Fruit fly (Drosophila melanogaster): ENCODE measurements around the gene Pde6.

The Pde6 gene

DNA sequence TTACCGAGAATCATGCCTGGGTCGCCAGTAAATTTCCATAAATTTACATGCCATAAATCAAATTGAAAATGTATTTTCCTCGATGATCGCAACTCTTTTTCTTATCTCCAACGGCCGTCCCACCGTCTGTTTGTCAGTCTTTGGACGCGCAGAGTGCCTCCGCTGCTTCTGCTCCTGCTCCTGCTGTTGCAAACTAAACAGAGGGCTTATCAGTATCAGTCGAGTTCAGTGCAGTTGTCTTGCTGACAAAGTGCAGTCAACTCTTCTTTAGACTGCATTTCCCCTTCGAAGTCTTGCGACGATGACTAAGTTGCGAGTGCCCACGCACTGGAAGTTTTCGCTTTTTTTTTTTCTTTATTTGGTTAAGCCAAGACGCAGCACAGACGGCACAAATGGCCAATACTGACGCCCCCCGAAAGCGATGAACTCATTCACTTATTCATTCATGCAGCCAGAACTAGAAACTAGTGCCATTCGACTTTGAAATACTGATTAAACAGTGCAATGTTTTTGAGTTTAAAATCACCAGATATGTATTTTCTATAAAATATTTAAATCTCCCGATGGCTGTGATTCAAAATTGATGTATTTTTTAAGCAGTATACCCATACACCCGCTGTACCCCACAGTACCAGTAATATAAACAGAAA is 83.9 kb downstream of the Pde6 start:
- TF ChIP-seq Hr96 (GFP tag; optimal IDR thresholded peaks at IDR 0.05) (no peak), cic (GFP tag; optimal IDR thresholded peaks at IDR 0.05) (no peak), Mnt (GFP tag; optimal IDR thresholded peaks at IDR 0.05) (no peak), CG14711 (tag; optimal IDR thresholded peaks at IDR 0.05) (no peak), bab1 (GFP tag; optimal IDR thresholded peaks at IDR 0.05) (no peak), kay (GFP tag; ENCODE audit: borderline replicate concordance) (no peak), pad (GFP tag; optimal IDR thresholded peaks at IDR 0.05) (no peak), ovo (GFP tag; optimal IDR thresholded peaks at IDR 0.05) (no peak), CG7101 (tag; optimal IDR thresholded peaks at IDR 0.05) (no peak), CG5204 (GFP tag; optimal IDR thresholded peaks at IDR 0.05) (no peak), CG7045 (GFP tag; optimal IDR thresholded peaks at IDR 0.05) (no peak), CG12768 (GFP tag; optimal IDR thresholded peaks at IDR 0.05) (no peak), cnc (optimal IDR thresholded peaks at IDR 0.05) (no peak), CG11617 (GFP tag; optimal IDR thresholded peaks at IDR 0.05) (no peak), tj (GFP tag; optimal IDR thresholded peaks at IDR 0.05) (no peak), Crg-1 (GFP tag; optimal IDR thresholded peaks at IDR 0.05) (no peak), toe (GFP tag; optimal IDR thresholded peaks at IDR 0.05) (no peak), Clk (GFP tag; optimal IDR thresholded peaks at IDR 0.05) (no peak)

DNA sequence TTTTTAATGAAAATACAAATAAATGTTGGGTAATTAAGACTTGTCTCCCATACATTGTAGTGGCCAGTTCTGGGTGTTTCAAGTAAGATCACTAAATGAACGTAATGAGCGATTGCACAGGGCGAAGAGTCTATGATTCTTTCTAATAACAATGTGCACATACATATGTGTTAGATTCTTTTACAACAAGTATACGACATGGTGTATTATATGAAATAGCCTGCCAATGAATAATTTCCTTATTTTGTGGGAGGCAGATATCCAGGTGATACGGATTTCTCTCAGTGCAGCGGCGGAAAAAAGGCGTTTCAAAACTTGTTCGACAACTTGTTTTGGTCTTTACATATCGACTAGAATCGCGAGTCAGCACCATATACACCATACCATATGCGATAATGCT is 84.5 kb downstream of the Pde6 start:
- TF ChIP-seq CG11617 (GFP tag; optimal IDR thresholded peaks at IDR 0.05): no peak
- peak; percentile 51 for TF ChIP-seq CG5204 (GFP tag; optimal IDR thresholded peaks at IDR 0.05)
- peak; percentile 31 for TF ChIP-seq tj (GFP tag; optimal IDR thresholded peaks at IDR 0.05)
- no peak for TF ChIP-seq CG14711 (tag; optimal IDR thresholded peaks at IDR 0.05)
- no peak for TF ChIP-seq cic (GFP tag; optimal IDR thresholded peaks at IDR 0.05)
- no peak for TF ChIP-seq kay (GFP tag; ENCODE audit: borderline replicate concordance)
- TF ChIP-seq Crg-1 (GFP tag; optimal IDR thresholded peaks at IDR 0.05): no peak
- TF ChIP-seq ovo (GFP tag; optimal IDR thresholded peaks at IDR 0.05): no peak
- peak; percentile 68 for TF ChIP-seq CG7045 (GFP tag; optimal IDR thresholded peaks at IDR 0.05)
- TF ChIP-seq CG7101 (tag; optimal IDR thresholded peaks at IDR 0.05): peak; percentile 14
- TF ChIP-seq toe (GFP tag; optimal IDR thresholded peaks at IDR 0.05): no peak
- TF ChIP-seq Clk (GFP tag; optimal IDR thresholded peaks at IDR 0.05): no peak
- TF ChIP-seq CG33017 (tag; optimal IDR thresholded peaks at IDR 0.05): no peak

DNA sequence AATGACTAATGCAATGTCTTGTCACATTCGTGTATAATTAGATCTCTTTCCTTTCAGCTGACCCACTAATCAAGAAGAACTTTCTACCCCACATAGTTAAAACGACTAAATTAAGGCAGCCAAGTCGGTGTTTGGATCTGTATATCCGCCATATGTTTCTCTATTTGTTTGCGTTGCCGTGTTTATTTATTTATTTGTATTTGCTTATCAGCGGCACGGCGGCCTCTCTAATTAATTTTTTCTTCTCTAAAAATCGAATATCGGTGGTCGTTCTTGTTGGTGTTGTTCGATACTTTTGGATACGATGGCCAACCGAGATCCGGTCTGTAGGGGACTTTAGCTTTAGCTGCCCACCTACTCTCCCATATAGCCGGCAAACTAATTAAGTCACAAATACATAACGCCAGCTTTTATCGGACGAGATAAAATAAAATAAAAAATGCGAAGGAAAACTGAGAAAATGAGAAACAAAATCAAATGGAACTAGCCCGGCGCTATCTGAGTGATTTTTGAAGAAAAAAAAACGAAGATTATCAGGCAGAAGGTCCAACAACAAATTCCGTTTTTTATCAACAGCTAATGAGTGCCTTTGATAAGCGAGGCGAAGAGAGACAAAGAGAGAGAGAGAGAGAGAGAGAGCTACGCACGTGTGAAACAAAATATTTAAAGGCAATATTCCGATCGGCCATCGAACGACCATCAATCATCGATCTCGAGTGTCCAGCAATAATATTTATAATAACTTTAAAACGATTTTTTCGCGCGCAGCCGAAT is 85.3 kb downstream of the Pde6 start:
- peak; percentile 23 for TF ChIP-seq kay (GFP tag; ENCODE audit: borderline replicate concordance)
- TF ChIP-seq CG5204 (GFP tag; optimal IDR thresholded peaks at IDR 0.05): no peak
- TF ChIP-seq ovo (GFP tag; optimal IDR thresholded peaks at IDR 0.05): no peak

DNA sequence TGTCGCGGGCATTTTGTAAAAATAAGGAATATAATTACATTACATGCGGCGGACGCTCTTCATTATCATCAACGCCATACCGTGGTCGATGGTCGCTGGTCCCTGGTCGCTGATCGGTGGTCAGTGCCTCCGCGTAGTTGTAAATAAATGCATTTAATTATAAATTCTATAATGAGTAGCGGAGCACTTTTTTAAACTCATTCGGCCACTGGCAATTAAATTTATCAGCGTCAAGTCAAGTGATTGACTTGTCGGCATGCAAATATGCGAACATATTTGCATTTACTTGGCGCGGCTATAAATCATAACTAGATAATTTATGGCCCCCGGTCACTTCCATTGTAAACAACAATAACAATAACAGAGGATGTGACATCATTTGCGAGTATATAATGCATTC is 86.7 kb downstream of the Pde6 start:
- TF ChIP-seq CG12768 (GFP tag; optimal IDR thresholded peaks at IDR 0.05) (peak; percentile 6), CG33017 (tag; optimal IDR thresholded peaks at IDR 0.05) (no peak)

DNA sequence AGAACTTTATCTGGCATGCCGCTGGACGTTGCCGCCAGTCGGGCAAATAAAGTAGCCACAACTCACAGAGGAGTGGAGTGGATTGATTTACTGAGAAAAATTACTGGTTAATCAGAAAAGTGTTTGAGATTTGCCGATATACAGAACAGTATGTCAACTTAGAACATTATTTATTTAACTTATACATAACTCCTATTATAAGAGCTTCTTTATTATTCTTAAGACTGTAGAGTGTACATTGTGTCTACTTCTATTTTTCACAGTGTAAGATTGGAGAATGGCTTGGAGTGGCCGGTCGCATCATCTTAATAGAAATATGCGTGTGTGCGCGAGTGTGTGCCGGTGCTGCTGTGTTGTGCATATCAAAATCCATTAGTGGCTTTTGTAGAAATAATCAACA is 87.5 kb downstream of the Pde6 start:
- TF ChIP-seq Clk (GFP tag; optimal IDR thresholded peaks at IDR 0.05): no peak
- TF ChIP-seq cic (GFP tag; optimal IDR thresholded peaks at IDR 0.05): no peak
- TF ChIP-seq CG5204 (GFP tag; optimal IDR thresholded peaks at IDR 0.05): no peak
- TF ChIP-seq CG1620 (GFP tag; optimal IDR thresholded peaks at IDR 0.05): no peak
- no peak for TF ChIP-seq toe (GFP tag; optimal IDR thresholded peaks at IDR 0.05)
- TF ChIP-seq tj (GFP tag; optimal IDR thresholded peaks at IDR 0.05): no peak
- TF ChIP-seq Mnt (GFP tag; optimal IDR thresholded peaks at IDR 0.05): no peak
- TF ChIP-seq CG12768 (GFP tag; optimal IDR thresholded peaks at IDR 0.05): no peak
- TF ChIP-seq cnc (optimal IDR thresholded peaks at IDR 0.05): no peak

DNA sequence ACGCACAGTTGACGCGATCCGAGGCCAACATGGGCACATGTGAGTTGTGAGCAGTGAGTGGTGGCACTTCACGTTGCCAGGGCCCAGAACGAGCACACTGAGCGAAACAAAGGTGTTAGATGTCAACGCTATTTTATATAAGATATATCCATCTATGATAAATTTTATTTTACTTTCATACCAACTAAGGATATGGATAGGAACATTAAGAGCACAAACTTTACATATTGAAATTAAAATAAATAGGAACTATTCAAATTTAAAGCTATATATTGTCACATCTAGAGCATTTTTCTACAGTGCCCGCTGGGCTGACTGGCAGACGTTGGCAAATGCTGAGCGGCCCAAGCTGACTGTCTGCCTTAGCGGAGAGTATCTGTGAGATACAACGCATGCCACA is 88.4 kb downstream of the Pde6 start:
- no peak for TF ChIP-seq CG33017 (tag; optimal IDR thresholded peaks at IDR 0.05)
- no peak for TF ChIP-seq bab1 (GFP tag; optimal IDR thresholded peaks at IDR 0.05)
- no peak for TF ChIP-seq CG12768 (GFP tag; optimal IDR thresholded peaks at IDR 0.05)
- no peak for TF ChIP-seq CG7045 (GFP tag; optimal IDR thresholded peaks at IDR 0.05)
- TF ChIP-seq cnc (optimal IDR thresholded peaks at IDR 0.05): no peak
- no peak for TF ChIP-seq cic (GFP tag; optimal IDR thresholded peaks at IDR 0.05)

- TF ChIP-seq Mnt (GFP tag; optimal IDR thresholded peaks at IDR 0.05) (no peak), Clk (GFP tag; optimal IDR thresholded peaks at IDR 0.05) (no peak), ovo (GFP tag; optimal IDR thresholded peaks at IDR 0.05) (no peak), CG7101 (tag; optimal IDR thresholded peaks at IDR 0.05) (no peak), CG1620 (GFP tag; optimal IDR thresholded peaks at IDR 0.05) (no peak), bab1 (GFP tag; optimal IDR thresholded peaks at IDR 0.05) (no peak), Crg-1 (GFP tag; optimal IDR thresholded peaks at IDR 0.05) (no peak), cnc (optimal IDR thresholded peaks at IDR 0.05) (no peak), CG33017 (tag; optimal IDR thresholded peaks at IDR 0.05) (no peak), CG11617 (GFP tag; optimal IDR thresholded peaks at IDR 0.05) (no peak), CG7045 (GFP tag; optimal IDR thresholded peaks at IDR 0.05) (no peak), CG5204 (GFP tag; optimal IDR thresholded peaks at IDR 0.05) (no peak), toe (GFP tag; optimal IDR thresholded peaks at IDR 0.05) (no peak), tj (GFP tag; optimal IDR thresholded peaks at IDR 0.05) (no peak), CG12768 (GFP tag; optimal IDR thresholded peaks at IDR 0.05) (no peak), kay (GFP tag; ENCODE audit: borderline replicate concordance) (no peak), cic (GFP tag; optimal IDR thresholded peaks at IDR 0.05) (no peak), pad (GFP tag; optimal IDR thresholded peaks at IDR 0.05) (no peak)
Observed at dm6 chr3R:14468652-14469289, 89.3 kb downstream of the Pde6 start.
